Worm (Caenorhabditis elegans) whole organism, L3 larva: ENCODE data around the gene Y54G2A.38.
A peak's percentile ranks its signal among the peaks of the same experiment; 100 is the strongest.

ENCODE experiments used
- ceh-16 ChIP-seq: sonication (generic microtip); optimal IDR thresholded peaks from 2 replicates; lab custom pipeline; 2017; ENCODE audit warnings: missing biosample characterization, missing genetic modification characterization
- daf-12 ChIP-seq: fragments of 150-350 bp; optimal IDR thresholded peaks from 2 replicates; lab custom pipeline; 2014; ENCODE audit warnings: missing biosample characterization, missing genetic modification reagents, missing genetic modification characterization
- elt-3 ChIP-seq, 3 experiments: fragments of 150-350 bp in 1 of 3; sonication (generic microtip) in 2 of 3; optimal IDR thresholded peaks; 2 replicates in 2 of 3; 4 replicates in 1 of 3; lab custom pipeline; 2014 to 2017; ENCODE audit warnings: missing biosample characterization in 3 of 3, missing genetic modification characterization in 3 of 3
- jun-1 ChIP-seq: fragments of 150-350 bp; optimal IDR thresholded peaks from 2 replicates; lab custom pipeline; 2014; ENCODE audit warnings: missing biosample characterization, missing genetic modification reagents, missing genetic modification characterization
- nhr-23 ChIP-seq: fragments of 150-350 bp; optimal IDR thresholded peaks from 2 replicates; lab custom pipeline; 2014; ENCODE audit warnings: missing biosample characterization, missing genetic modification reagents, missing genetic modification characterization
- nhr-237 ChIP-seq: fragments of 150-350 bp; optimal IDR thresholded peaks from 2 replicates; lab custom pipeline; 2014; ENCODE audit warnings: missing biosample characterization, missing genetic modification characterization
- nhr-43 ChIP-seq: sonication (generic microtip); optimal IDR thresholded peaks from 2 replicates; lab custom pipeline; 2016; ENCODE audit warnings: mild to moderate bottlenecking, missing genetic modification characterization, missing compliant biosample characterization; ENCODE audit not compliant: poor library complexity, severe bottlenecking
- sea-2 ChIP-seq: fragments of 150-350 bp; sonication (generic microtip); optimal IDR thresholded peaks from 4 replicates; lab custom pipeline; 2014; ENCODE audit warnings: missing biosample characterization, missing genetic modification reagents, missing genetic modification characterization
- snpc-4 ChIP-seq: fragments of 150-350 bp; optimal IDR thresholded peaks from 2 replicates; lab custom pipeline; 2014; ENCODE audit warnings: missing biosample characterization, missing genetic modification characterization
- ztf-11 ChIP-seq: fragments of 150-350 bp; optimal IDR thresholded peaks from 2 replicates; lab custom pipeline; 2014; ENCODE audit warnings: missing biosample characterization, missing genetic modification characterization

Gene Y54G2A.38

ce11 chrIV:2808154-2808553 is 48.9 kb downstream of the Y54G2A.38 start:
- TF ChIP-seq daf-12 (tag; lab: Kevin White, UChicago) = no peak
- TF ChIP-seq ceh-16 (tag; lab: Kevin White, UChicago) = no peak
- no peak for TF ChIP-seq nhr-43 (tag; lab: Kevin White, UChicago)
- TF ChIP-seq sea-2 (GFP tag; lab: Kevin White, UChicago) = no peak
- no peak for TF ChIP-seq elt-3 (tag; optimal IDR thresholded peaks at IDR 0.05; lab: Kevin White, UChicago)
- no peak for TF ChIP-seq ztf-11
- no peak for TF ChIP-seq nhr-237 (tag; lab: Kevin White, UChicago)

ce11 chrIV:2809208-2809607 is 49.9 kb downstream of the Y54G2A.38 start, which contains the start of gene Y54G2A.76:
TSS of gene Y54G2A.76 (plus strand) at chrIV:2809410.
- no peak for TF ChIP-seq snpc-4 (tag; lab: Kevin White, UChicago)
- TF ChIP-seq nhr-23 = peak; percentile 32
- no peak for TF ChIP-seq jun-1 (tag; lab: Kevin White, UChicago)
- TF ChIP-seq, all 47 proteins: peak for 1
